Fruit fly (Drosophila melanogaster) whole organism, prepupa: ENCODE data around the gene CG34327.

Source experiments
- CG11294 ChIP-seq: fragments of 200-800 bp; sonication (Bioruptor generic); IDR thresholded peaks from 2 replicates; pipeline ENCODE4 v1.3.6; 2022; ENCODE audit warnings: missing biosample characterization, missing genetic modification characterization
- CG1621 ChIP-seq: fragments of 200-800 bp; sonication (Bioruptor generic); optimal IDR thresholded peaks from 3 replicates; lab custom pipeline; 2018; ENCODE audit warnings: missing biosample characterization, mild to moderate bottlenecking, missing genetic modification characterization
- Ets21C ChIP-seq: fragments of 200-800 bp; sonication (Bioruptor generic); optimal IDR thresholded peaks from 3 replicates; lab custom pipeline; 2016; ENCODE audit warnings: missing biosample characterization, missing genetic modification characterization
- Hr39 ChIP-seq: fragments of 200-800 bp; sonication (Bioruptor generic); optimal IDR thresholded peaks from 2 replicates; lab custom pipeline; 2016; ENCODE audit warnings: missing biosample characterization, missing genetic modification characterization
- Sox102F ChIP-seq: fragments of 200-800 bp; sonication (Bioruptor generic); optimal IDR thresholded peaks from 2 replicates; lab custom pipeline; 2016; ENCODE audit warnings: missing biosample characterization, mild to moderate bottlenecking, missing genetic modification characterization
- lz ChIP-seq: fragments of 200-800 bp; sonication (Bioruptor generic); optimal IDR thresholded peaks from 3 replicates; lab custom pipeline; 2016; ENCODE audit warnings: missing biosample characterization, missing genetic modification characterization
- spab ChIP-seq: fragments of 200-800 bp; sonication (Bioruptor generic); optimal IDR thresholded peaks from 2 replicates; lab custom pipeline; 2017; ENCODE audit warnings: missing biosample characterization, mild to moderate bottlenecking, missing genetic modification characterization, missing genetic modification reagents

dm6 chrX:17237421-17237820 is 13.8 kb upstream of the CG34327 start:
- TF ChIP-seq Ets21C (GFP tag; lab: Kevin White, UChicago): no peak
- peak; percentile 2 for TF ChIP-seq CG1621 (tag; lab: Kevin White, UChicago)
- TF ChIP-seq Hr39 (GFP tag; lab: Kevin White, UChicago): no peak
- peak; percentile 35 for TF ChIP-seq Sox102F (GFP tag; lab: Kevin White, UChicago)
- no peak for TF ChIP-seq CG11294
- peak; percentile 55 for TF ChIP-seq spab (GFP tag; lab: Kevin White, UChicago)
- peak; percentile 28 for TF ChIP-seq lz (GFP tag; lab: Kevin White, UChicago)
